Fruit fly (Drosophila melanogaster): ENCODE results near the gene Rph.

The Rph gene

DNA sequence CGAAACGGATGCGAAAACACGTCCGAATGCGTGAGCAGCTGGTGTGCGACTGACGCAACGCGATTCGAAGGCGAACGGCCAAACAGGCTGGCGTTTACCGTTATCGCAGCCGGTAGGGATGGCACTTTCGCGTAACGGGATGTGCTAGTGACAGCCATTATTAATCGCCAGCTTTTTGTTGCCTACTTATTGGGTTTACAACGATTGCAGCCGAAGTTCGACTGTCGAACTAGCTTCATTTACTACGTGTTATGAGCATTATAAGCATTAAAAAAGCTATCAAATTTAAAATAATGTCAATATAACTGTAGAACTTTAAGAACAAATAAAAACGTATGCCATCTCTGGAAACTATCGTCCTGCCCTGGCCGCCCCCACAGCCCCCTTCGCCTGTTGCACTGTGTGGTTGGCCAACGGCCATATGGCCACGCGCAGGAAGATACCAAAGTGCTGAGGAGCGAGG, at the start of gene Rph (continued):
- TF ChIP-seq Spps (tag; optimal IDR thresholded peaks at IDR 0.05): no peak
- no peak for TF ChIP-seq CG1603 (tag; optimal IDR thresholded peaks at IDR 0.05)
- no peak for TF ChIP-seq emc (GFP tag; optimal IDR thresholded peaks at IDR 0.05)
- TF ChIP-seq phol (tag; optimal IDR thresholded peaks at IDR 0.05): peak; percentile 20
- TF ChIP-seq CG5245 (GFP tag; optimal IDR thresholded peaks at IDR 0.05): no peak
- no peak for TF ChIP-seq odd (GFP tag; optimal IDR thresholded peaks at IDR 0.05)
- peak; percentile 32 for TF ChIP-seq abd-A (tag; optimal IDR thresholded peaks at IDR 0.05)
- TF ChIP-seq lilli (GFP tag; optimal IDR thresholded peaks at IDR 0.05): peak; percentile 13
- TF ChIP-seq CG10543 (GFP tag; optimal IDR thresholded peaks at IDR 0.05): peak; percentile 52
- no peak for TF ChIP-seq Mad (GFP tag; optimal IDR thresholded peaks at IDR 0.05)
- TF ChIP-seq Sry-δ (GFP tag; optimal IDR thresholded peaks at IDR 0.05): peak; percentile 60
- peak; percentile 46; the same call in 2 of the 4 replicates for TF ChIP-seq Dll (GFP tag; IDR thresholded peaks at IDR 0.05; ENCODE audit: partially characterized antibody)
- peak; percentile 1 for TF ChIP-seq bab2 (GFP tag; optimal IDR thresholded peaks at IDR 0.05)
- no peak for TF ChIP-seq Elba2 (GFP tag; optimal IDR thresholded peaks at IDR 0.05)
- TF ChIP-seq scrt (GFP tag; optimal IDR thresholded peaks at IDR 0.05): peak; percentile 82
- no peak for TF ChIP-seq Hmx (GFP tag; optimal IDR thresholded peaks at IDR 0.05)
- TF ChIP-seq CG8290 (GFP tag; optimal IDR thresholded peaks at IDR 0.05): no peak
- no peak for TF ChIP-seq CG8290 (tag; optimal IDR thresholded peaks at IDR 0.05)
- peak; percentile 50 for TF ChIP-seq CG9932 (GFP tag; IDR thresholded peaks at IDR 0.05)
- 0 out of 2 replicates have a peak, but pooled peaks have one; percentile 16 for TF ChIP-seq CG14014 (GFP tag; IDR thresholded peaks at IDR 0.05)
- no peak for TF ChIP-seq CG17328 (GFP tag; IDR thresholded peaks at IDR 0.05)
- TF ChIP-seq CG14667 (GFP tag; IDR thresholded peaks at IDR 0.05): no peak
- TF ChIP-seq gt (GFP tag; IDR thresholded peaks at IDR 0.05): no peak
- TF ChIP-seq Myb (GFP tag; optimal IDR thresholded peaks at IDR 0.05): peak; percentile 21
- TF ChIP-seq CG3726 (GFP tag; IDR thresholded peaks at IDR 0.05): no peak
- no peak for TF ChIP-seq her (GFP tag; optimal IDR thresholded peaks at IDR 0.05)
- TF ChIP-seq Taf1 (GFP tag; IDR thresholded peaks at IDR 0.05): no peak
- peak; percentile 39; the same call in 1 of the 2 replicates for TF ChIP-seq CG9215 (GFP tag; IDR thresholded peaks at IDR 0.05)
- TF ChIP-seq Scr (GFP tag; IDR thresholded peaks at IDR 0.05; ENCODE audit: partially characterized antibody): peak; percentile 60
- TF ChIP-seq jumu (GFP tag; optimal IDR thresholded peaks at IDR 0.05): no peak
- TF ChIP-seq slou (GFP tag; optimal IDR thresholded peaks at IDR 0.05): no peak
- peak; percentile 30; the same call in 1 of the 2 replicates for TF ChIP-seq CG3847 (GFP tag; IDR thresholded peaks at IDR 0.05)
- no peak for TF ChIP-seq CG8359 (GFP tag; optimal IDR thresholded peaks at IDR 0.05; ENCODE audit: borderline replicate concordance)
- TF ChIP-seq slbo (GFP tag; IDR thresholded peaks at IDR 0.05): peak; percentile 46; the same call in 1 of the 2 replicates
- TF ChIP-seq CG1832 (GFP tag; optimal IDR thresholded peaks at IDR 0.05): no peak
- 0 out of 4 replicates have a peak, but pooled peaks have one; percentile 37 for TF ChIP-seq Gug (GFP tag; IDR thresholded peaks at IDR 0.05)
- no peak for TF ChIP-seq CG9797 (GFP tag; optimal IDR thresholded peaks at IDR 0.05)
- TF ChIP-seq Hmr (GFP tag; optimal IDR thresholded peaks at IDR 0.05): peak; percentile 47
- peak; percentile 42 for TF ChIP-seq ewg (GFP tag; optimal IDR thresholded peaks at IDR 0.05)
- TF ChIP-seq fd64A (GFP tag; optimal IDR thresholded peaks at IDR 0.05): no peak
- TF ChIP-seq pzg (GFP tag; optimal IDR thresholded peaks at IDR 0.05): peak; percentile 16
- peak; percentile 43 for TF ChIP-seq sens (GFP tag)
- TF ChIP-seq Med (GFP tag): peak; percentile 81
- TF ChIP-seq da (GFP tag; optimal IDR thresholded peaks at IDR 0.05): no peak
- TF ChIP-seq E2f2 (GFP tag; IDR thresholded peaks at IDR 0.05): no peak
- 0 out of 2 replicates have a peak, but pooled peaks have one; percentile 26 for TF ChIP-seq Ptx1 (GFP tag; IDR thresholded peaks at IDR 0.05)
- no peak for TF ChIP-seq CG31441 (GFP tag; IDR thresholded peaks at IDR 0.05)
- TF ChIP-seq Adf1 (GFP tag; IDR thresholded peaks at IDR 0.05): no peak
- 0 out of 2 replicates have a peak, but pooled peaks have one; percentile 8 for TF ChIP-seq CG6272 (GFP tag; IDR thresholded peaks at IDR 0.05)
- 0 out of 3 replicates have a peak, but pooled peaks have one; percentile 45 for TF ChIP-seq CG16813 (GFP tag; IDR thresholded peaks at IDR 0.05; ENCODE audit: partially characterized antibody)
- TF ChIP-seq Xrp1 (GFP tag; IDR thresholded peaks at IDR 0.05): 0 out of 2 replicates have a peak, but pooled peaks have one; percentile 12
- 0 out of 2 replicates have a peak, but pooled peaks have one; percentile 26 for TF ChIP-seq sob (GFP tag; IDR thresholded peaks at IDR 0.05)

All from whole organism, embryonic.